Worm (Caenorhabditis elegans): Measurements from ENCODE around the gene col-115.

DNA sequence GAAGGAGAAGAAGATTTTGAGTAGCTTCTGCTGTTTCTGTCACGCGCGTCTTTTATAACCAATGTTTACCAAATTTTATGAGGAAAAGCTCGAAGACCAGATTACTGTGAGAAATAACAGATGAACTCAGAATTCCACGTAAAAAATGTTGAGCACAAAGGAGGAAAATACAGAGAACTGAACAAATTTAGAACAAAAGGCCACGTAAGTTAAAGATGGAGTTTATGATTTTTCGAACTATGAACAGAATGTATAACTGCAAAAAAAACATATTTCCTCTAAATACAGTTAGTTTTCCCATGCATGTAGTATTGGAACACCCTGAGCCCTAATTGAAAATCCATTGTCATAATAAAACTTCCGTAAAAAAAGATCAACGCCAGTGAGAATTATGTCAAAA is 47.6 kb upstream of the col-115 start, which contains the start of gene exc-9:
- TF ChIP-seq nhr-76 (tag; optimal IDR thresholded peaks at IDR 0.05): no peak
- TF ChIP-seq unc-62 (GFP tag; optimal IDR thresholded peaks at IDR 0.05 in 1 of 2): no peak
- TF ChIP-seq unc-62 (tag; optimal IDR thresholded peaks at IDR 0.05): no peak
- TF ChIP-seq ztf-7 (tag; optimal IDR thresholded peaks at IDR 0.05): no peak
- TF ChIP-seq lsy-2 (tag; optimal IDR thresholded peaks at IDR 0.05): no peak
- TF ChIP-seq egl-27 (tag; optimal IDR thresholded peaks at IDR 0.05): no peak
- no peak for TF ChIP-seq nhr-237 (tag; optimal IDR thresholded peaks at IDR 0.05)
- TF ChIP-seq fos-1 (tag; optimal IDR thresholded peaks at IDR 0.05): no peak
- TF ChIP-seq daf-8 (GFP tag; IDR thresholded peaks at IDR 0.05): no peak
- TF ChIP-seq zag-1 (tag; optimal IDR thresholded peaks at IDR 0.05): no peak
- TF ChIP-seq lin-15B (tag; optimal IDR thresholded peaks at IDR 0.05): no peak

Data from whole organism, L4 larva.